Worm (Caenorhabditis elegans): ENCODE data around the gene sec-10.

sec-10 gene

DNA sequence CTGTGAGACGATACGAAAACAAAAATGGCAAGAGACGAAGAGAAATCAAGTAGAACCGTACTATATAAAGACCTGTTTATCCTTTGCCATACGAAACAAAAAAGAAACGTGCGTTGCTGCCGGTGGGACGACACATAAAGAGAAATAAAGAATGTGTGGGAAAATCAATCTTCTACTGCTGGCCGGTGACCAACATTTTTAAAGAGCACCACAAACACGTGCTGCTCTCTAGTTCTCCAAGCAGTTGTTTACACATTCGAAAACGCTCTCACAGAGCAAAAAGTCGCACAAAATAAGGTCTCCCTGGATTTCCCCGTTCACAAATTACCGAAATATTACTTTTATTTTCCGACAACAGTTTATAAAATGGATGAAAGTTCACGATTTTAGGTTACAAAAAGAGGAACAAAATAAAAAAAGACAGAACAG, 7.2 kb upstream of the sec-10 start, which contains the start of gene imp-3 (continued):
- no peak; the same call in 1 of the 2 replicates for TF ChIP-seq hmg-1.2 (GFP tag; IDR thresholded peaks at IDR 0.05)
- 0 out of 2 replicates have a peak, but pooled peaks have one; percentile 66 for TF ChIP-seq ztf-25 (GFP tag; IDR thresholded peaks at IDR 0.05)
- TF ChIP-seq gei-17 (GFP tag; optimal IDR thresholded peaks at IDR 0.05): peak; percentile 1
- TF ChIP-seq egrh-3 (GFP tag; IDR thresholded peaks at IDR 0.05): no peak
- peak; percentile 95 for TF ChIP-seq Y53G8AR.9 (GFP tag; conservative IDR thresholded peaks at IDR 0.05)
- TF ChIP-seq ceh-58 (GFP tag; IDR thresholded peaks at IDR 0.05): 0 out of 2 replicates have a peak, but pooled peaks have one; percentile 10
- TF ChIP-seq ztf-22 (GFP tag; optimal IDR thresholded peaks at IDR 0.05): no peak
- 0 out of 2 replicates have a peak, but pooled peaks have one; percentile 35 for TF ChIP-seq ztf-28 (GFP tag; IDR thresholded peaks at IDR 0.05)
- TF ChIP-seq B0035.1 (tag; optimal IDR thresholded peaks at IDR 0.05): no peak
- no peak for TF ChIP-seq aptf-2 (GFP tag; conservative IDR thresholded peaks at IDR 0.05)
- peak; percentile 19 to 24 for TF ChIP-seq let-607 (tag; optimal IDR thresholded peaks at IDR 0.05)
- 0 out of 2 replicates have a peak, but pooled peaks have one; percentile 10 for TF ChIP-seq madf-8 (GFP tag; conservative IDR thresholded peaks at IDR 0.05)
- TF ChIP-seq die-1 (tag; optimal IDR thresholded peaks at IDR 0.05): no peak
- peak; percentile 81 for TF ChIP-seq Y79H2A.3 (GFP tag; conservative IDR thresholded peaks at IDR 0.05)
- peak; percentile 18 for TF ChIP-seq ztf-18 (tag; optimal IDR thresholded peaks at IDR 0.05)
- no peak for TF ChIP-seq sptf-2 (GFP tag; optimal IDR thresholded peaks at IDR 0.05)
- no peak for TF ChIP-seq bed-2 (GFP tag; IDR thresholded peaks at IDR 0.05)
- TF ChIP-seq snpc-3.4 (tag; optimal IDR thresholded peaks at IDR 0.05): peak; percentile 22
- TF ChIP-seq F37B4.10 (GFP tag; IDR thresholded peaks at IDR 0.05): no peak
- TF ChIP-seq F10E7.11 (tag; optimal IDR thresholded peaks at IDR 0.05): peak; percentile 69
- no peak for TF ChIP-seq ztf-6 (GFP tag; IDR thresholded peaks at IDR 0.05)
- TF ChIP-seq F49E8.2 (tag; optimal IDR thresholded peaks at IDR 0.05; ENCODE audit: insufficient read depth): peak; percentile 81
- TF ChIP-seq madf-10 (tag; optimal IDR thresholded peaks at IDR 0.05): peak; percentile 45
- TF ChIP-seq zfh-2 (GFP tag; conservative IDR thresholded peaks at IDR 0.05): no peak
- no peak for TF ChIP-seq F22D6.2 (tag; optimal IDR thresholded peaks at IDR 0.05)
- TF ChIP-seq hrde-1 (tag; optimal IDR thresholded peaks at IDR 0.05; ENCODE audit: borderline replicate concordance): peak; percentile 70
- 0 out of 2 replicates have a peak, but pooled peaks have one; percentile 40 for TF ChIP-seq madf-3 (GFP tag; IDR thresholded peaks at IDR 0.05)
- TF ChIP-seq pha-4 (tag; optimal IDR thresholded peaks at IDR 0.05): peak; percentile 71
- TF ChIP-seq nhr-80 (tag; optimal IDR thresholded peaks at IDR 0.05): peak; percentile 22
- TF ChIP-seq T26A5.8 (tag; optimal IDR thresholded peaks at IDR 0.05): no peak

DNA sequence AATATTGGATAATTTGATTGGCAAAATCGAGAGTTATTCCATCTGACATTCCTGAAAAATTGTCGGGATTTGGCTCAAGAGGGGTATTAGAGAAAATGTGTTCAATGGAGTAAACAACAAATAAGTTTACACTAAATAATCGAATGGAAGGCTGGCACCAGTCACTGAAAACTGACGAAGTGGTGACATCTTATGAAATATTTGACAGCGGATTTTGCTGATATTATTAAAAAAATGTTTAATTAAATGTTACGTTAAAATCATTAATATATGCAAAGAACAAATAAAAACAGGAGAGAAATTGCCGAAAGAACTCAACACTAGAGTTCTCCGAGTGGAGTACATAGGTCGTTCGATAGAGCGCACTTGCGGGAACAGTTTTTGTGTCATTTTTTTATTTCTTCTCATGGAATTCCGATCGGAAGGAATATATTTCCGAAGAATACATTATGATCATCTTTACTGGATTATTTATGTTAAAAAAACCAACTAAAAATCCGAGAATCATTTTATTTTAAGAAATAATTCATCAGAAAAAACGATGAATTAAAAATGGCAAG, 3.3 kb upstream of the sec-10 start, which contains the start of gene tag-322:
TSS of gene tag-322 (minus strand) at position 51 of the 560 bp plus-strand sequence.
- TF ChIP-seq madf-8 (GFP tag; conservative IDR thresholded peaks at IDR 0.05): no peak
- no peak for TF ChIP-seq him-1 (tag; optimal IDR thresholded peaks at IDR 0.05)
- TF ChIP-seq tlf-1 (GFP tag; optimal IDR thresholded peaks at IDR 0.05): no peak
- no peak for TF ChIP-seq F22D6.2 (tag; optimal IDR thresholded peaks at IDR 0.05)
- 0 out of 2 replicates have a peak, but pooled peaks have one; percentile 39 for TF ChIP-seq B0336.3 (GFP tag; IDR thresholded peaks at IDR 0.05)
- no peak for TF ChIP-seq aptf-3 (GFP tag; IDR thresholded peaks at IDR 0.05)
- no peak for TF ChIP-seq nhr-179 (tag; optimal IDR thresholded peaks at IDR 0.05)
- TF ChIP-seq ceh-58 (GFP tag; IDR thresholded peaks at IDR 0.05): no peak
- TF ChIP-seq snpc-1.1 (tag; optimal IDR thresholded peaks at IDR 0.05; ENCODE audit: insufficient read depth): no peak
- no peak for TF ChIP-seq F52B5.7 (tag; optimal IDR thresholded peaks at IDR 0.05)
- TF ChIP-seq rpc-1 (optimal IDR thresholded peaks at IDR 0.05): no peak
- TF ChIP-seq rpc-1 (tag; optimal IDR thresholded peaks at IDR 0.05): no peak
- peak; percentile 47; the same call in 1 of the 2 replicates for TF ChIP-seq F33H1.4 (GFP tag; IDR thresholded peaks at IDR 0.05)
- no peak for TF ChIP-seq ztf-18 (tag; optimal IDR thresholded peaks at IDR 0.05)
- TF ChIP-seq nhr-27 (tag; optimal IDR thresholded peaks at IDR 0.05): no peak
- TF ChIP-seq nfya-1 (tag; optimal IDR thresholded peaks at IDR 0.05; ENCODE audit: borderline replicate concordance, insufficient read depth): no peak
- TF ChIP-seq snpc-1.3 (tag; optimal IDR thresholded peaks at IDR 0.05; ENCODE audit: insufficient read depth): peak; percentile 58
- TF ChIP-seq attf-6 (GFP tag; IDR thresholded peaks at IDR 0.05): no peak
- no peak for TF ChIP-seq rec-8 (tag; optimal IDR thresholded peaks at IDR 0.05)
- TF ChIP-seq sea-2 (GFP tag; IDR thresholded peaks at IDR 0.05): no peak
- TF ChIP-seq K12H6.12 (tag; optimal IDR thresholded peaks at IDR 0.05): no peak

All from whole organism, young adult.